Worm (Caenorhabditis elegans) whole organism, mixed stage, embryonic: ENCODE measurements around the gene morc-1.

ENCODE experiments used
- M03D4.4 ChIP-seq: sonication (generic microtip); optimal IDR thresholded peaks from 2 replicates; lab custom pipeline; 2017; ENCODE audit warnings: mild to moderate bottlenecking, missing genetic modification characterization, missing compliant biosample characterization
- bed-3 ChIP-seq: fragments of 200-800 bp; sonication (Bioruptor generic); optimal IDR thresholded peaks from 3 replicates; lab custom pipeline; 2018; ENCODE audit warnings: mild to moderate bottlenecking, missing genetic modification characterization, moderate library complexity, missing compliant biosample characterization
- blmp-1 ChIP-seq: fragments of 150-350 bp; optimal IDR thresholded peaks from 2 replicates; lab custom pipeline; 2014; ENCODE audit warnings: missing biosample characterization, missing genetic modification characterization
- ceh-39 ChIP-seq: fragments of 150-350 bp; optimal IDR thresholded peaks from 2 replicates; lab custom pipeline; 2014; ENCODE audit warnings: missing biosample characterization, missing genetic modification characterization
- ceh-83 ChIP-seq: fragments of 200-800 bp; sonication (Bioruptor generic); optimal IDR thresholded peaks from 2 replicates; lab custom pipeline; 2018; ENCODE audit warnings: mild to moderate bottlenecking, missing genetic modification characterization, missing compliant biosample characterization
- ces-1 ChIP-seq: fragments of 150-350 bp; optimal IDR thresholded peaks from 2 replicates; lab custom pipeline; 2014; ENCODE audit warnings: missing biosample characterization, missing genetic modification reagents, missing genetic modification characterization
- cnd-1 ChIP-seq: fragments of 200-800 bp; sonication (Bioruptor generic); optimal IDR thresholded peaks from 2 replicates; lab custom pipeline; 2018; ENCODE audit warnings: mild to moderate bottlenecking, missing genetic modification characterization, missing compliant biosample characterization
- drap-1 ChIP-seq: fragments of 200-800 bp; sonication (Bioruptor generic); optimal IDR thresholded peaks from 3 replicates; lab custom pipeline; 2018; ENCODE audit warnings: mild to moderate bottlenecking, missing genetic modification characterization, missing compliant biosample characterization
- elt-1 ChIP-seq: sonication (generic microtip); optimal IDR thresholded peaks from 2 replicates; lab custom pipeline; 2017; ENCODE audit warnings: missing genetic modification characterization, mild to moderate bottlenecking, missing compliant biosample characterization, antibody characterized with exemption, moderate library complexity, borderline replicate concordance; ENCODE audit not compliant: insufficient read depth
- elt-3 ChIP-seq: fragments of 150-350 bp; optimal IDR thresholded peaks from 2 replicates; lab custom pipeline; 2014; ENCODE audit warnings: missing biosample characterization, missing genetic modification characterization
- flh-1 ChIP-seq: fragments of 200-800 bp; sonication (Bioruptor generic); optimal IDR thresholded peaks from 2 replicates; lab custom pipeline; 2018; ENCODE audit warnings: mild to moderate bottlenecking, missing genetic modification characterization, moderate library complexity, missing compliant biosample characterization
- ham-2 ChIP-seq: fragments of 200-800 bp; sonication (Bioruptor generic); optimal IDR thresholded peaks from 2 replicates; lab custom pipeline; 2018; ENCODE audit warnings: mild to moderate bottlenecking, missing genetic modification characterization, missing compliant biosample characterization
- hlh-1 ChIP-seq: fragments of 150-350 bp; optimal IDR thresholded peaks from 2 replicates; lab custom pipeline; 2014; ENCODE audit warnings: missing biosample characterization, missing genetic modification reagents, missing genetic modification characterization
- lin-13 ChIP-seq: fragments of 150-350 bp; optimal IDR thresholded peaks from 2 replicates; lab custom pipeline; 2014; ENCODE audit warnings: missing biosample characterization, missing genetic modification characterization
- lin-32 ChIP-seq: fragments of 200-800 bp; sonication (Bioruptor generic); optimal IDR thresholded peaks from 2 replicates; lab custom pipeline; 2018; ENCODE audit warnings: mild to moderate bottlenecking, missing genetic modification characterization, missing compliant biosample characterization
- lsy-2 ChIP-seq: fragments of 150-350 bp; optimal IDR thresholded peaks from 2 replicates; lab custom pipeline; 2014; ENCODE audit warnings: missing biosample characterization, missing genetic modification characterization
- mab-5 ChIP-seq: fragments of 150-350 bp; optimal IDR thresholded peaks from 2 replicates; lab custom pipeline; 2014; ENCODE audit warnings: missing biosample characterization, missing genetic modification characterization
- mep-1 ChIP-seq: fragments of 150-350 bp; optimal IDR thresholded peaks from 2 replicates; lab custom pipeline; 2017; ENCODE audit warnings: missing biosample characterization, missing genetic modification reagents, missing genetic modification characterization, inconsistent platforms
- mls-2 ChIP-seq: sonication (generic microtip); optimal IDR thresholded peaks from 2 replicates; lab custom pipeline; 2016; ENCODE audit warnings: mild to moderate bottlenecking, missing genetic modification characterization, moderate library complexity, missing compliant biosample characterization
- nhr-12 ChIP-seq: fragments of 150-350 bp; optimal IDR thresholded peaks from 2 replicates; lab custom pipeline; 2014; ENCODE audit warnings: missing biosample characterization, missing genetic modification characterization
- nhr-2 ChIP-seq: fragments of 150-350 bp; optimal IDR thresholded peaks from 2 replicates; lab custom pipeline; 2014; ENCODE audit warnings: missing biosample characterization, missing genetic modification characterization
- nhr-237 ChIP-seq: fragments of 150-350 bp; optimal IDR thresholded peaks from 2 replicates; lab custom pipeline; 2014; ENCODE audit warnings: missing biosample characterization, missing genetic modification characterization
- nhr-28 ChIP-seq: fragments of 150-350 bp; optimal IDR thresholded peaks from 2 replicates; lab custom pipeline; 2014; ENCODE audit warnings: missing biosample characterization, missing genetic modification characterization
- nhr-76 ChIP-seq: sonication (generic microtip); optimal IDR thresholded peaks from 2 replicates; lab custom pipeline; 2017; ENCODE audit warnings: missing biosample characterization, missing genetic modification characterization
- sem-2 ChIP-seq: fragments of 200-800 bp; sonication (Bioruptor generic); optimal IDR thresholded peaks from 2 replicates; lab custom pipeline; 2018; ENCODE audit warnings: mild to moderate bottlenecking, missing genetic modification characterization, missing compliant biosample characterization
- snpc-4 ChIP-seq: fragments of 150-350 bp; optimal IDR thresholded peaks from 2 replicates; lab custom pipeline; 2014; ENCODE audit warnings: missing biosample characterization, missing genetic modification characterization
- sptf-1 ChIP-seq: sonication (generic microtip); optimal IDR thresholded peaks from 2 replicates; lab custom pipeline; 2017; ENCODE audit warnings: mild to moderate bottlenecking, missing genetic modification characterization, moderate library complexity, missing compliant biosample characterization
- tbx-8 ChIP-seq: fragments of 200-800 bp; sonication (Bioruptor generic); optimal IDR thresholded peaks from 2 replicates; lab custom pipeline; 2018; ENCODE audit warnings: mild to moderate bottlenecking, missing genetic modification characterization, moderate library complexity, missing compliant biosample characterization
- unc-120 ChIP-seq: sonication (generic microtip); optimal IDR thresholded peaks from 2 replicates; lab custom pipeline; 2017; ENCODE audit warnings: missing genetic modification characterization, missing compliant biosample characterization; ENCODE audit not compliant: poor library complexity, severe bottlenecking
- unc-39 ChIP-seq: fragments of 150-350 bp; optimal IDR thresholded peaks from 2 replicates; lab custom pipeline; 2014; ENCODE audit warnings: missing biosample characterization, missing genetic modification characterization
- unc-62 ChIP-seq: fragments of 150-350 bp; optimal IDR thresholded peaks from 2 replicates; lab custom pipeline; 2014; ENCODE audit warnings: missing biosample characterization, missing genetic modification reagents, missing genetic modification characterization
- zip-8 ChIP-seq: fragments of 150-350 bp; optimal IDR thresholded peaks from 2 replicates; lab custom pipeline; 2014; ENCODE audit warnings: missing biosample characterization, missing genetic modification characterization

morc-1 gene

ce11 chrIII:5206861-5207414 lies at the start of gene morc-1:
Gene morc-1, minus strand, starts transcription at chrIII:5206911.
- TF ChIP-seq unc-62 (GFP tag; lab: Kevin White, UChicago) (no peak), elt-1 (tag; lab: Kevin White, UChicago) (no peak), ces-1 (GFP tag; lab: Kevin White, UChicago) (no peak), flh-1 (no peak), M03D4.4 (no peak), lin-13 (tag; lab: Kevin White, UChicago) (no peak)

DNA sequence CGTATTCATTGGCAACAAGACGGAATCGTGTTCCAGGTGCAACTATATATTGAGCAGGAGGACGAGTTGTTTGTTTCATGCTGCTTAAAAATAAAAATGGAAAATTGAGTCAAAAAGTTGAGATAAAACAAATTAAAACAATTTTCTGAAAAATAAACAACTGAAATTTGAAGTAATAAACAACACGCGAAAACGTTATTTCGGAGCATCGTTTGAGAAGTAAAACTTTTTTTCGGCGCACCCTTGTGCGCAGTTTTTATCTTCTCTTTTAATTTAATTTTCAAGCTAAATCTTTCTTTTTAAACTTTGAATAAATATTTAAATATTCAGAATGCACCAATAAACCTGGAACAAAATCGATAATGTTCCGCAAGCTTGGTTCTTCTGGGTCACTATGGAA lies 47.4 kb upstream of the morc-1 start, which contains the start of the genes sumv-1 and gop-1:
sumv-1 (minus strand) TSS at position 80 of the 400 bp plus-strand sequence.
gop-1 (plus strand) TSS at position 331 of the 400 bp plus-strand sequence.
- TF ChIP-seq M03D4.4 (no peak), lin-32 (GFP tag; lab: Kevin White, UChicago) (no peak), blmp-1 (tag; lab: Kevin White, UChicago) (no peak), ces-1 (GFP tag; lab: Kevin White, UChicago) (peak; percentile 36)

- peak; percentile 14 for TF ChIP-seq zip-8 (tag; lab: Kevin White, UChicago)
- TF ChIP-seq nhr-2 (tag; lab: Kevin White, UChicago), result peak; percentile 81
- TF ChIP-seq unc-39 (tag; lab: Kevin White, UChicago), result no peak
Measured at ce11 chrIII:5248706-5249105, 42.0 kb upstream of the morc-1 start.

DNA sequence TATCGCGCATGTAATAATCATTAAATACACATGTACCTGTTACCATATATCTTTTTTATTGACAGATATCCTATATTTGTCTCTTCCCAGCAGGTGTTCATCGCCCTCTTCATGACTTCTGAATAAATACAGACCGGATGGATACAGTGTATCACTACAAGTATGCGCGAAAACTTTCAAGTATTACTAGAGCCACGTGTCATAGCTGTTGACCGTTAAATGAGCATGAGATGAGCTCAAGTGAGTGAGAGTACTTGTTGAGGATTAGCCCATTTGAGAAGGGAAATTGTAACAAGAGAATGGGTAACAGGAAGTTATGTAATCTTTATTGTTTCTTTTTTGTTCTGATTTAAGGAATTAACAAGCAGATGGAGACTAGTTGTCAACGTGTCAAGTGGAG lies 38.4 kb upstream of the morc-1 start:
- peak; percentile 92 for TF ChIP-seq nhr-2 (tag; lab: Kevin White, UChicago)
- TF ChIP-seq blmp-1 (tag; lab: Kevin White, UChicago), result no peak
- no peak for TF ChIP-seq nhr-76 (tag; lab: Kevin White, UChicago)

ce11 chrIII:5244539-5244938 lies 37.8 kb upstream of the morc-1 start, which contains the start of gene cnd-1:
Gene cnd-1, minus strand, starts transcription at chrIII:5244639.
- TF ChIP-seq nhr-2 (tag; lab: Kevin White, UChicago) (peak; percentile 72), lsy-2 (tag; lab: Kevin White, UChicago) (no peak)

ce11 chrIII:5241854-5242253 lies 35.1 kb upstream of the morc-1 start:
- TF ChIP-seq lsy-2 (tag; lab: Kevin White, UChicago) (no peak), bed-3 (GFP tag; lab: Kevin White, UChicago) (no peak), lin-13 (tag; lab: Kevin White, UChicago) (no peak), nhr-12 (tag; lab: Kevin White, UChicago) (no peak), tbx-8 (GFP tag; lab: Kevin White, UChicago) (no peak), elt-3 (tag; lab: Kevin White, UChicago) (no peak), ceh-83 (GFP tag; lab: Kevin White, UChicago) (no peak), snpc-4 (tag; lab: Kevin White, UChicago) (no peak), unc-39 (tag; lab: Kevin White, UChicago) (no peak), flh-1 (no peak), sptf-1 (tag; lab: Kevin White, UChicago) (no peak), mls-2 (no peak), ceh-39 (tag; lab: Kevin White, UChicago) (no peak), unc-120 (tag; lab: Kevin White, UChicago) (no peak), hlh-1 (tag; lab: Kevin White, UChicago) (no peak), nhr-237 (no peak), nhr-28 (tag; lab: Kevin White, UChicago) (no peak), sem-2 (no peak), mep-1 (no peak), M03D4.4 (no peak)

DNA sequence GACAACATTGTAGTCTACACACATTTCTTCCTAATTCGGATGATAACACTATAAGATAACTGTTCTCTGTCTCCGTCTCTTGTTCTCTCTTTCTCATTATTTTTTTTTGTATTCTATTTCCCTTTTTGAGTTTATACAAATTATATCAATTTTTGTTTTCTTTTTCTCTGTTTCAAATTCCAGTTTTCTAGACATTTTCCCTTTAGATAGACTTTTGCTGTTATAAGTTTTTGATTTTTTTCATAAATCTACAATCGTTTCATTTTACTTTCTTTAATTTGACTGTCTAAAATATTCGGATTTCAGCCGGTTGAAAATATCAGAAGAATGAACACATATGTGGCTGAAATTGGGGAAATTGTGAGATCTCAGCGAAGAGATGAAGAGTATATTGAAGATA lies 29.4 kb upstream of the morc-1 start, which contains the start of gene prx-10:
prx-10 (plus strand) TSS at position 301 of the 400 bp plus-strand sequence.
- TF ChIP-seq ceh-83 (GFP tag; lab: Kevin White, UChicago) (no peak), bed-3 (GFP tag; lab: Kevin White, UChicago) (no peak), zip-8 (tag; lab: Kevin White, UChicago) (no peak), elt-3 (tag; lab: Kevin White, UChicago) (no peak), nhr-237 (no peak), mab-5 (tag; lab: Kevin White, UChicago) (no peak), nhr-76 (tag; lab: Kevin White, UChicago) (no peak), cnd-1 (tag; lab: Kevin White, UChicago) (no peak), lsy-2 (tag; lab: Kevin White, UChicago) (no peak), sem-2 (no peak), ceh-39 (tag; lab: Kevin White, UChicago) (no peak), unc-62 (GFP tag; lab: Kevin White, UChicago) (no peak), ham-2 (GFP tag; lab: Kevin White, UChicago) (no peak), nhr-2 (tag; lab: Kevin White, UChicago) (no peak), blmp-1 (tag; lab: Kevin White, UChicago) (no peak), mep-1 (no peak), nhr-12 (tag; lab: Kevin White, UChicago) (no peak), drap-1 (GFP tag; lab: Kevin White, UChicago) (no peak), ces-1 (GFP tag; lab: Kevin White, UChicago) (no peak)
